Fruit fly (Drosophila melanogaster): Measurements from ENCODE around the gene Pex3.

DNA sequence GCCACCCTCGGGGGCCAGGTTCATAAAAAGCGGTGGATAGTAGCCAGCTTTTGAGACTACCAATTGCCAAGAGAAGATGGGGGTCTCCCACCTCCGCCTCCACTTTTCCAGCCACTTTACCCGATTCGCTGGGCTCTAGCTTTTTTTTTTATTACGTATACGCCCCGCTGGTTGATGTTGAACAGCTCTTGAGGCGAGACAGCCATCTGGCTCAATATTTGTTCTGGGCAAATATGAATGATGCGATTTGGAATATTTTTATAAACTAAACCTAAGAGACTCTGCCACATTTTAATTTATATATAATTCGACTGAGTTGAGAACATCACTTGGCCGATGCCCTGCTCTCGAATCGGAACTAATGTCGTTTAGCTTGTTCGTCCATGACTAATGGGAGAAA lies 5.9 kb downstream of the Pex3 start:
- TF ChIP-seq CG8301 (tag; optimal IDR thresholded peaks at IDR 0.05) = no peak
- no peak for TF ChIP-seq Pif1A (GFP tag; optimal IDR thresholded peaks at IDR 0.05)
- no peak for TF ChIP-seq CG12605 (GFP tag; IDR thresholded peaks at IDR 0.05)
- no peak for TF ChIP-seq D1 (tag; optimal IDR thresholded peaks at IDR 0.05)
- TF ChIP-seq CG13204 (GFP tag; optimal IDR thresholded peaks at IDR 0.05) = no peak
- no peak for TF ChIP-seq CG10348 (GFP tag; IDR thresholded peaks at IDR 0.05)
- TF ChIP-seq Snoo (tag; optimal IDR thresholded peaks at IDR 0.05) = no peak
- no peak for TF ChIP-seq Ets98B (GFP tag; IDR thresholded peaks at IDR 0.05)

Data from whole organism, pupa.